Fruit fly (Drosophila melanogaster) whole organism, embryonic: ENCODE measurements around the gene NijC.

Experiments used
- B-H2 ChIP-seq: fragments of 200-800 bp; sonication (Bioruptor generic); optimal IDR thresholded peaks from 2 replicates; lab custom pipeline; 2018; ENCODE audit warnings: missing biosample characterization, mild to moderate bottlenecking, missing genetic modification characterization
- CG10209 ChIP-seq: fragments of 200-800 bp; sonication (Bioruptor generic); optimal IDR thresholded peaks from 3 replicates; lab custom pipeline; 2017; ENCODE audit warnings: missing biosample characterization, mild to moderate bottlenecking, missing genetic modification characterization, missing genetic modification reagents
- CG1832 ChIP-seq: fragments of 200-800 bp; sonication (Bioruptor generic); optimal IDR thresholded peaks from 2 replicates; lab custom pipeline; 2017; ENCODE audit warnings: missing biosample characterization, mild to moderate bottlenecking, missing genetic modification characterization, inconsistent platforms
- Elba2 ChIP-seq: fragments of 200-800 bp; sonication (Bioruptor generic); optimal IDR thresholded peaks from 3 replicates; lab custom pipeline; 2016; ENCODE audit warnings: missing biosample characterization, missing genetic modification characterization
- Rfx ChIP-seq: fragments of 200-800 bp; sonication (Bioruptor generic); IDR thresholded peaks from 2 replicates; pipeline ENCODE4 v1.3.6; 2022; ENCODE audit warnings: missing biosample characterization, missing genetic modification characterization
- Sin3A ChIP-seq: fragments of >200 bp; optimal IDR thresholded peaks from 2 replicates; lab custom pipeline; 2018
- Sry-δ ChIP-seq: fragments of 200-800 bp; sonication (Bioruptor generic); optimal IDR thresholded peaks from 2 replicates; lab custom pipeline; 2016; ENCODE audit warnings: missing biosample characterization, missing genetic modification characterization
- Ssrp ChIP-seq: fragments of 200-800 bp; sonication (Bioruptor generic); optimal IDR thresholded peaks from 2 replicates; lab custom pipeline; 2018; ENCODE audit warnings: missing biosample characterization, mild to moderate bottlenecking, missing genetic modification characterization, moderate library complexity
- hb ChIP-seq: fragments of 200-800 bp; sonication (Bioruptor generic); IDR thresholded peaks from 3 replicates; pipeline ENCODE4 v1.3.6; 2022; ENCODE audit warnings: missing biosample characterization, missing genetic modification characterization; ENCODE audit not compliant: partially characterized antibody
- her ChIP-seq: fragments of 200-800 bp; sonication (Bioruptor generic); optimal IDR thresholded peaks from 2 replicates; lab custom pipeline; 2016; ENCODE audit warnings: missing biosample characterization, missing genetic modification characterization
- slou ChIP-seq: fragments of 200-800 bp; sonication (Bioruptor generic); optimal IDR thresholded peaks from 3 replicates; lab custom pipeline; 2016; ENCODE audit warnings: missing biosample characterization, missing genetic modification characterization
- sug ChIP-seq: fragments of 200-800 bp; optimal IDR thresholded peaks from 2 replicates; lab custom pipeline; 2019; ENCODE audit warnings: missing biosample characterization, mild to moderate bottlenecking, missing genetic modification characterization, moderate library complexity
- tin ChIP-seq: fragments of 200-800 bp; sonication (Bioruptor generic); optimal IDR thresholded peaks from 3 replicates; lab custom pipeline; 2016; ENCODE audit warnings: missing biosample characterization, missing genetic modification characterization

dm6 chr3R:12649099-12650029, 45.6 kb upstream of the NijC start:
- TF ChIP-seq her (GFP tag; lab: Kevin White, UChicago): no peak
- no peak for TF ChIP-seq B-H2 (GFP tag; lab: Kevin White, UChicago)
- no peak for TF ChIP-seq slou (GFP tag; lab: Kevin White, UChicago)
- TF ChIP-seq Ssrp: no peak
- no peak for TF ChIP-seq hb (GFP tag; lab: Robert Waterston, UW)
- TF ChIP-seq CG1832 (GFP tag; lab: Kevin White, UChicago): no peak
- no peak for TF ChIP-seq Rfx (GFP tag; lab: Robert Waterston, UW)
- no peak for TF ChIP-seq CG10209 (GFP tag; lab: Kevin White, UChicago)
- no peak for TF ChIP-seq sug (tag; lab: Kevin White, UChicago)
- no peak for TF ChIP-seq Sry-δ (GFP tag; lab: Kevin White, UChicago)
- no peak for TF ChIP-seq Sin3A (lab: Kevin White, UChicago)
- TF ChIP-seq tin: no peak
- TF ChIP-seq Elba2: no peak
